Fruit fly (Drosophila melanogaster) whole organism, adult: ENCODE results near the gene Nha2.

Experiments
- CG7101 ChIP-seq: fragments of 200-800 bp; sonication (Bioruptor generic); optimal IDR thresholded peaks from 2 replicates; lab custom pipeline; 2018; ENCODE audit warnings: missing biosample characterization, mild to moderate bottlenecking, missing genetic modification characterization, moderate library complexity
- Clk ChIP-seq: fragments of 200-800 bp; sonication (Bioruptor generic); optimal IDR thresholded peaks from 2 replicates; lab custom pipeline; 2017; ENCODE audit warnings: missing biosample characterization, missing genetic modification characterization
- bab1 ChIP-seq: fragments of 200-800 bp; sonication (Bioruptor generic); optimal IDR thresholded peaks from 3 replicates; lab custom pipeline; 2019; ENCODE audit warnings: missing biosample characterization, mild to moderate bottlenecking, missing genetic modification characterization, moderate library complexity
- kay ChIP-seq: fragments of 200-800 bp; sonication (Bioruptor generic); peaks from one replicate; lab custom pipeline; 2016; ENCODE audit warnings: missing biosample characterization, missing genetic modification characterization, borderline replicate concordance
- tj ChIP-seq: fragments of 200-800 bp; sonication (Bioruptor generic); optimal IDR thresholded peaks from 3 replicates; lab custom pipeline; 2017; ENCODE audit warnings: missing biosample characterization, mild to moderate bottlenecking, missing genetic modification characterization, moderate library complexity
- toe ChIP-seq: fragments of 200-800 bp; sonication (Bioruptor generic); optimal IDR thresholded peaks from 2 replicates; lab custom pipeline; 2016; ENCODE audit warnings: missing biosample characterization, missing genetic modification characterization

DNA sequence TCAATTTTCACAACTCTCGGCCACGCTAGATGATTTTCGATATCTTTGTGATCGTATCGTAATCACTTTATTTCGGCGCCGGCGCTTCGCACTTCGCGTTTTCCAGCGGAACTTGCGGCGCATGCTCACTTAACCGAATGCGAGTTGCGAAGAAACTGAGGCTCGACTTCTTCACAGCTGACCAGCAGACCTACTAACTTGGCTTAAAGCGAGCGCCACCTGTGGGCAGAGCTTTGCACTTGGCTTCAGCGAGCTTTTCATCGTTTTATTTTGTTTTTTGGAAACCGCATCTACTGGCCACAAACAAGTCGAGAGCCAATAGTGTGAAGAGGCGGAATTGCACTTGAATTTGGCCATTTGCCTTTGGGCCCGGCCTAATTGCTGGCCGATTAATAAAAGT is 12.1 kb upstream of the Nha2 start, which contains the start of gene CG34375:
- TF ChIP-seq tj (GFP tag; lab: Kevin White, UChicago) (no peak), kay (GFP tag; lab: Kevin White, UChicago) (no peak), CG7101 (tag; lab: Kevin White, UChicago) (no peak), bab1 (no peak), Clk (GFP tag; lab: Kevin White, UChicago) (no peak), toe (GFP tag; lab: Kevin White, UChicago) (no peak)
